Fruit fly (Drosophila melanogaster): ENCODE measurements around the gene Strip.

DNA sequence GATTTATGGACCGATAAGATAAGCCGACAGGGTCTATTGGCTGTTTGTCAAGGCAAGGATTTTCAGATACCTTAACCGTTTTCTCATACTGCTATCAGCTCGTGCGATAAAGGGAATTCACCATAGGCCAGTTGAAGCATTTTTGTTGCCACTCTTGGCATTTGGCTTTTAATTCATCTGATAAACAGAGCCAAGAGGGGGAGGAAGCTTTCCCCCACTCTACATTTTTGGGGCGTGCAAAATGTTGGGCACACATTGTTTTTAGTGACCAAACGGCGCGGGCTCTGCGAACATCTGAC lies 21.1 kb upstream of the Strip start:
- TF ChIP-seq CG14711 (tag; optimal IDR thresholded peaks at IDR 0.05) (no peak), tj (GFP tag; optimal IDR thresholded peaks at IDR 0.05) (no peak), cnc (optimal IDR thresholded peaks at IDR 0.05) (no peak), CG12768 (GFP tag; optimal IDR thresholded peaks at IDR 0.05) (no peak), pad (GFP tag; optimal IDR thresholded peaks at IDR 0.05) (no peak), Hr96 (GFP tag; optimal IDR thresholded peaks at IDR 0.05) (no peak), kay (GFP tag; ENCODE audit: borderline replicate concordance) (no peak), CG33017 (tag; optimal IDR thresholded peaks at IDR 0.05) (no peak), CG1620 (GFP tag; optimal IDR thresholded peaks at IDR 0.05) (no peak), Crg-1 (GFP tag; optimal IDR thresholded peaks at IDR 0.05) (no peak), ovo (GFP tag; optimal IDR thresholded peaks at IDR 0.05) (no peak), CG7101 (tag; optimal IDR thresholded peaks at IDR 0.05) (no peak), bab1 (GFP tag; optimal IDR thresholded peaks at IDR 0.05) (no peak)

All from whole organism, adult.